Worm (Caenorhabditis elegans) whole organism, late embryonic: ENCODE results near the gene C34F11.5.

Source experiments
- C08G9.2 ChIP-seq: sonication (generic microtip); optimal IDR thresholded peaks from 2 replicates; lab custom pipeline; 2016; ENCODE audit warnings: mild to moderate bottlenecking, missing genetic modification characterization, moderate library complexity, missing compliant biosample characterization
- C38D4.7 ChIP-seq: fragments of 200-800 bp; sonication (Bioruptor generic); optimal IDR thresholded peaks from 2 replicates; lab custom pipeline; 2018; ENCODE audit warnings: mild to moderate bottlenecking, missing genetic modification characterization, moderate library complexity, missing compliant biosample characterization
- F13H6.1 ChIP-seq: sonication (generic microtip); optimal IDR thresholded peaks from 2 replicates; lab custom pipeline; 2016; ENCODE audit warnings: missing genetic modification characterization, missing compliant biosample characterization
- K02D7.2 ChIP-seq: sonication (generic microtip); optimal IDR thresholded peaks from 2 replicates; lab custom pipeline; 2017; ENCODE audit warnings: mild to moderate bottlenecking, missing genetic modification characterization, missing compliant biosample characterization
- K09A11.1 ChIP-seq: sonication (generic microtip); optimal IDR thresholded peaks from 2 replicates; lab custom pipeline; 2017; ENCODE audit warnings: antibody characterized with exemption, mild to moderate bottlenecking, missing genetic modification characterization, missing compliant biosample characterization; ENCODE audit not compliant: insufficient read depth
- Y22D7AL.16 ChIP-seq: sonication (generic microtip); optimal IDR thresholded peaks from 2 replicates; lab custom pipeline; 2016; ENCODE audit warnings: missing genetic modification characterization, missing compliant biosample characterization
- ahr-1 ChIP-seq: sonication (generic microtip); optimal IDR thresholded peaks from 2 replicates; lab custom pipeline; 2016; ENCODE audit warnings: missing genetic modification characterization, missing compliant biosample characterization
- ama-1 ChIP-seq: fragments of 150-350 bp; optimal IDR thresholded peaks from 2 replicates; lab custom pipeline; 2014
- ceh-14 ChIP-seq: sonication (generic microtip); optimal IDR thresholded peaks from 2 replicates; lab custom pipeline; 2016; ENCODE audit warnings: missing genotype, missing genetic modification characterization, missing compliant biosample characterization
- ceh-18 ChIP-seq: sonication (generic microtip); optimal IDR thresholded peaks from 2 replicates; lab custom pipeline; 2016; ENCODE audit warnings: missing genetic modification characterization, missing compliant biosample characterization
- ceh-19 ChIP-seq: fragments of 200-800 bp; sonication (Bioruptor generic); optimal IDR thresholded peaks from 2 replicates; lab custom pipeline; 2018; ENCODE audit warnings: mild to moderate bottlenecking, missing genetic modification characterization, missing compliant biosample characterization
- ceh-2 ChIP-seq: sonication (generic microtip); optimal IDR thresholded peaks from 2 replicates; lab custom pipeline; 2016; ENCODE audit warnings: missing genotype, missing genetic modification characterization, missing compliant biosample characterization
- ceh-24 ChIP-seq: sonication (generic microtip); optimal IDR thresholded peaks from 2 replicates; lab custom pipeline; 2016; ENCODE audit warnings: mild to moderate bottlenecking, missing genetic modification characterization, missing compliant biosample characterization
- ceh-30 ChIP-seq: fragments of 150-350 bp; optimal IDR thresholded peaks from 2 replicates; lab custom pipeline; 2014; ENCODE audit warnings: missing biosample characterization, missing genetic modification characterization
- ceh-34 ChIP-seq: sonication (generic microtip); optimal IDR thresholded peaks from 2 replicates; lab custom pipeline; 2016; ENCODE audit warnings: mild to moderate bottlenecking, missing genetic modification characterization, missing compliant biosample characterization
- ceh-48 ChIP-seq: sonication (generic microtip); optimal IDR thresholded peaks from 2 replicates; lab custom pipeline; 2016; ENCODE audit warnings: missing genetic modification characterization, inconsistent platforms, missing compliant biosample characterization
- dve-1 ChIP-seq: sonication (generic microtip); optimal IDR thresholded peaks from 2 replicates; lab custom pipeline; 2017; ENCODE audit warnings: antibody characterized with exemption, mild to moderate bottlenecking, missing genetic modification characterization, missing compliant biosample characterization
- elt-2 ChIP-seq: sonication (generic microtip); optimal IDR thresholded peaks from 2 replicates; lab custom pipeline; 2016; ENCODE audit warnings: missing genetic modification reagents, missing genetic modification characterization, missing compliant biosample characterization
- fax-1 ChIP-seq: sonication (generic microtip); optimal IDR thresholded peaks from 2 replicates; lab custom pipeline; 2016; ENCODE audit warnings: missing genotype, missing genetic modification characterization, missing compliant biosample characterization
- fkh-6 ChIP-seq: sonication (generic microtip); optimal IDR thresholded peaks from 2 replicates; lab custom pipeline; 2016; ENCODE audit warnings: missing genetic modification characterization, missing compliant biosample characterization
- gmeb-2 ChIP-seq: sonication (generic microtip); optimal IDR thresholded peaks from 2 replicates; lab custom pipeline; 2016; ENCODE audit warnings: missing genetic modification characterization, inconsistent platforms, missing compliant biosample characterization
- hlh-13 ChIP-seq: fragments of 200-800 bp; sonication (Bioruptor generic); optimal IDR thresholded peaks from 2 replicates; lab custom pipeline; 2018; ENCODE audit warnings: mild to moderate bottlenecking, missing genetic modification characterization, missing compliant biosample characterization
- hlh-30 ChIP-seq: sonication (generic microtip); optimal IDR thresholded peaks from 2 replicates; lab custom pipeline; 2017; ENCODE audit warnings: antibody characterized with exemption, missing genetic modification characterization, missing compliant biosample characterization; ENCODE audit not compliant: insufficient read depth
- hlh-8 ChIP-seq: sonication (generic microtip); optimal IDR thresholded peaks from 2 replicates; lab custom pipeline; 2016; ENCODE audit warnings: missing genotype, missing genetic modification characterization, missing compliant biosample characterization
- lin-11 ChIP-seq: fragments of 200-800 bp; sonication (Bioruptor generic); optimal IDR thresholded peaks from 2 replicates; lab custom pipeline; 2018; ENCODE audit warnings: mild to moderate bottlenecking, missing genetic modification characterization, missing compliant biosample characterization
- nfya-1 ChIP-seq: sonication (generic microtip); optimal IDR thresholded peaks from 2 replicates; lab custom pipeline; 2017; ENCODE audit warnings: missing genetic modification characterization, mild to moderate bottlenecking, missing compliant biosample characterization, antibody characterized with exemption, moderate library complexity
- nhr-11 ChIP-seq: fragments of 150-350 bp; optimal IDR thresholded peaks from 2 replicates; lab custom pipeline; 2014; ENCODE audit warnings: missing biosample characterization, missing genetic modification characterization
- npax-4 ChIP-seq: sonication (generic microtip); optimal IDR thresholded peaks from 2 replicates; lab custom pipeline; 2016; ENCODE audit warnings: missing genetic modification characterization, missing compliant biosample characterization
- pag-3 ChIP-seq: sonication (generic microtip); optimal IDR thresholded peaks from 2 replicates; lab custom pipeline; 2016; ENCODE audit warnings: missing compliant biosample characterization, missing genetic modification characterization, borderline replicate concordance
- pat-9 ChIP-seq: fragments of 200-800 bp; sonication (Bioruptor generic); optimal IDR thresholded peaks from 2 replicates; lab custom pipeline; 2018; ENCODE audit warnings: mild to moderate bottlenecking, missing genetic modification characterization, moderate library complexity, missing compliant biosample characterization
- pha-4 ChIP-seq: fragments of 150-350 bp; optimal IDR thresholded peaks from 2 replicates; lab custom pipeline; 2018; ENCODE audit warnings: missing biosample characterization, missing genetic modification reagents, missing genetic modification characterization
- pqm-1 ChIP-seq: sonication (generic microtip); optimal IDR thresholded peaks from 2 replicates; lab custom pipeline; 2016; ENCODE audit warnings: missing genetic modification characterization, missing compliant biosample characterization
- pros-1 ChIP-seq: fragments of 150-350 bp; optimal IDR thresholded peaks from 2 replicates; lab custom pipeline; 2014; ENCODE audit warnings: missing biosample characterization, missing genetic modification reagents, missing genetic modification characterization
- ref-2 ChIP-seq: sonication (generic microtip); optimal IDR thresholded peaks from 2 replicates; lab custom pipeline; 2016; ENCODE audit warnings: missing genetic modification characterization, missing compliant biosample characterization
- rnt-1 ChIP-seq: sonication (generic microtip); optimal IDR thresholded peaks from 2 replicates; lab custom pipeline; 2016; ENCODE audit warnings: missing genetic modification characterization, missing compliant biosample characterization
- sox-2 ChIP-seq: fragments of 200-800 bp; sonication (Bioruptor generic); IDR thresholded peaks from 2 replicates; pipeline ENCODE4 v1.3.6; 2022; ENCODE audit warnings: missing genetic modification reagents, missing genetic modification characterization, missing compliant biosample characterization
- tbx-2 ChIP-seq: sonication (generic microtip); optimal IDR thresholded peaks from 2 replicates; lab custom pipeline; 2016; ENCODE audit warnings: missing genetic modification characterization, missing compliant biosample characterization
- ttx-3 ChIP-seq: sonication (generic microtip); optimal IDR thresholded peaks from 2 replicates; lab custom pipeline; 2016; ENCODE audit warnings: missing genetic modification reagents, missing genetic modification characterization, missing compliant biosample characterization
- unc-3 ChIP-seq, 2 experiments: fragments of 200-800 bp in 1 of 2; sonication (Bioruptor generic) in 1 of 2; sonication (generic microtip) in 1 of 2; conservative IDR thresholded peaks in 1 of 2; optimal IDR thresholded peaks in 1 of 2; 2 replicates each; pipeline versions ENCODE4 v1.3.6 to Lab custom; 2016 to 2022; ENCODE audit warnings: missing compliant biosample characterization in 2 of 2, missing genetic modification characterization in 2 of 2, missing genetic modification reagents in 1 of 2
- unc-42 ChIP-seq: sonication (generic microtip); optimal IDR thresholded peaks from 2 replicates; lab custom pipeline; 2016; ENCODE audit warnings: missing genotype, missing genetic modification characterization, missing compliant biosample characterization
- unc-55 ChIP-seq: sonication (generic microtip); optimal IDR thresholded peaks from 2 replicates; lab custom pipeline; 2017; ENCODE audit warnings: missing biosample characterization, missing genetic modification reagents, missing genetic modification characterization
- unc-86 ChIP-seq: sonication (generic microtip); optimal IDR thresholded peaks from 2 replicates; lab custom pipeline; 2016; ENCODE audit warnings: missing genetic modification characterization, missing compliant biosample characterization
- zip-5 ChIP-seq: sonication (generic microtip); optimal IDR thresholded peaks from 2 replicates; lab custom pipeline; 2016; ENCODE audit warnings: missing genetic modification characterization, missing compliant biosample characterization
- ztf-16 ChIP-seq: sonication (generic microtip); optimal IDR thresholded peaks from 2 replicates; lab custom pipeline; 2017; ENCODE audit warnings: missing genetic modification characterization, missing compliant biosample characterization

Gene C34F11.5

ce11 chrII:5176934-5177333 is 18.7 kb upstream of the C34F11.5 start:
- TF ChIP-seq ahr-1 (tag; lab: Kevin White, UChicago) = no peak
- TF ChIP-seq fkh-6 (tag; lab: Kevin White, UChicago) = no peak
- TF ChIP-seq zip-5 (tag; lab: Kevin White, UChicago) = no peak
- TF ChIP-seq unc-86 (tag; lab: Kevin White, UChicago) = no peak
- TF ChIP-seq rnt-1 = no peak
- no peak for TF ChIP-seq ttx-3 (tag; lab: Kevin White, UChicago)
- no peak for TF ChIP-seq C08G9.2 (tag; lab: Kevin White, UChicago)

- no peak for TF ChIP-seq ztf-16 (tag; lab: Kevin White, UChicago)
- TF ChIP-seq K02D7.2 (tag; lab: Kevin White, UChicago) = no peak
- TF ChIP-seq pqm-1 = no peak
- TF ChIP-seq unc-3 (GFP tag; conservative IDR thresholded peaks at IDR 0.05; lab: Robert Waterston, UW) = no peak
- TF ChIP-seq unc-3 (tag; optimal IDR thresholded peaks at IDR 0.05; lab: Kevin White, UChicago) = no peak
- no peak for TF ChIP-seq sox-2 (GFP tag; lab: Robert Waterston, UW)
- no peak for TF ChIP-seq C08G9.2 (tag; lab: Kevin White, UChicago)
- TF ChIP-seq nhr-11 (tag; lab: Kevin White, UChicago) = no peak
- no peak for TF ChIP-seq hlh-13
- no peak for TF ChIP-seq nfya-1 (tag; lab: Kevin White, UChicago)
- no peak for TF ChIP-seq ttx-3 (tag; lab: Kevin White, UChicago)
- TF ChIP-seq C38D4.7 (GFP tag; lab: Kevin White, UChicago) = no peak
- no peak for TF ChIP-seq dve-1 (tag; lab: Kevin White, UChicago)
- no peak for TF ChIP-seq pag-3
- no peak for TF ChIP-seq elt-2 (tag; lab: Kevin White, UChicago)
- TF ChIP-seq lin-11 = no peak
- TF ChIP-seq ceh-34 = no peak
- no peak for TF ChIP-seq tbx-2 (tag; lab: Kevin White, UChicago)
- no peak for TF ChIP-seq Y22D7AL.16 (tag; lab: Kevin White, UChicago)
Measured at ce11 chrII:5177902-5178301, 17.7 kb upstream of the C34F11.5 start, which contains the start of gene C27D6.12. TSS of gene C27D6.12 (minus strand) at chrII:5178002.

ce11 chrII:5178609-5179008 is 17.0 kb upstream of the C34F11.5 start:
- no peak for TF ChIP-seq ttx-3 (tag; lab: Kevin White, UChicago)
- TF ChIP-seq ceh-48 (tag; lab: Kevin White, UChicago) = no peak
- no peak for TF ChIP-seq unc-42 (tag; lab: Kevin White, UChicago)

ce11 chrII:5180272-5180671 is 15.3 kb upstream of the C34F11.5 start:
- no peak for TF ChIP-seq hlh-8 (tag; lab: Kevin White, UChicago)
- TF ChIP-seq fkh-6 (tag; lab: Kevin White, UChicago) = no peak
- no peak for TF ChIP-seq ceh-24
- TF ChIP-seq ceh-48 (tag; lab: Kevin White, UChicago) = no peak
- no peak for TF ChIP-seq pros-1

ce11 chrII:5181497-5181896 is 14.1 kb upstream of the C34F11.5 start:
- TF ChIP-seq ceh-30 (tag; lab: Kevin White, UChicago) (no peak), ref-2 (peak; percentile 61), ceh-18 (tag; lab: Kevin White, UChicago) (peak; percentile 74), ama-1 (lab: Kevin White, UChicago) (no peak), pha-4 (tag; lab: Kevin White, UChicago) (no peak), unc-42 (tag; lab: Kevin White, UChicago) (peak; percentile 51), ceh-24 (no peak), unc-3 (GFP tag; conservative IDR thresholded peaks at IDR 0.05; lab: Robert Waterston, UW) (no peak), unc-3 (tag; optimal IDR thresholded peaks at IDR 0.05; lab: Kevin White, UChicago) (peak; percentile 30), fax-1 (tag; lab: Kevin White, UChicago) (no peak), K02D7.2 (tag; lab: Kevin White, UChicago) (no peak), gmeb-2 (tag; lab: Kevin White, UChicago) (no peak), npax-4 (no peak), pat-9 (no peak), hlh-8 (tag; lab: Kevin White, UChicago) (peak; percentile 17), elt-2 (tag; lab: Kevin White, UChicago) (peak; percentile 83), ceh-19 (GFP tag; lab: Kevin White, UChicago) (no peak), ceh-14 (tag; lab: Kevin White, UChicago) (no peak), dve-1 (tag; lab: Kevin White, UChicago) (no peak), ceh-34 (peak; percentile 64), unc-55 (GFP tag; lab: Kevin White, UChicago) (peak; percentile 87), F13H6.1 (peak; percentile 36), hlh-30 (peak; percentile 90), K09A11.1 (tag; lab: Kevin White, UChicago) (peak; percentile 12), nfya-1 (tag; lab: Kevin White, UChicago) (peak; percentile 80), ceh-2 (tag; lab: Kevin White, UChicago) (peak; percentile 29)
